Fruit fly (Drosophila melanogaster): Measurements from ENCODE around the gene Lnk.

Gene Lnk

dm6 chr3R:25884301-25884700, 4.0 kb upstream of the Lnk start (continued):
- TF ChIP-seq Gug (GFP tag; IDR thresholded peaks at IDR 0.05), result peak; percentile 46; the same call in 1 of the 2 replicates
- TF ChIP-seq topi (GFP tag; optimal IDR thresholded peaks at IDR 0.05), result peak; percentile 44
- no peak for TF ChIP-seq CG4318 (GFP tag; optimal IDR thresholded peaks at IDR 0.05)
- no peak for TF ChIP-seq CG11294 (GFP tag; IDR thresholded peaks at IDR 0.05)
- TF ChIP-seq CG3919 (GFP tag; optimal IDR thresholded peaks at IDR 0.05), result no peak
- TF ChIP-seq esn (GFP tag; optimal IDR thresholded peaks at IDR 0.05), result peak; percentile 55
- no peak for TF ChIP-seq vri (GFP tag; optimal IDR thresholded peaks at IDR 0.05)
- peak; percentile 77 for TF ChIP-seq eg (GFP tag; IDR thresholded peaks at IDR 0.05)
- peak; percentile 55 for TF ChIP-seq Met (GFP tag; optimal IDR thresholded peaks at IDR 0.05)
- peak; percentile 34 for TF ChIP-seq OdsH (GFP tag; optimal IDR thresholded peaks at IDR 0.05)
- TF ChIP-seq CG6808 (GFP tag; optimal IDR thresholded peaks at IDR 0.05), result no peak
- no peak for TF ChIP-seq Blimp-1 (GFP tag; optimal IDR thresholded peaks at IDR 0.05)
- peak; percentile 82 for TF ChIP-seq CG15336 (GFP tag; IDR thresholded peaks at IDR 0.05)
- TF ChIP-seq CG9139 (GFP tag; optimal IDR thresholded peaks at IDR 0.05), result no peak
- TF ChIP-seq Hr4 (GFP tag; optimal IDR thresholded peaks at IDR 0.05), result peak; percentile 50
- TF ChIP-seq net (GFP tag; optimal IDR thresholded peaks at IDR 0.05), result peak; percentile 56
- TF ChIP-seq CG6792 (GFP tag; optimal IDR thresholded peaks at IDR 0.05), result peak; percentile 21
- no peak for TF ChIP-seq dsx (GFP tag; optimal IDR thresholded peaks at IDR 0.05; ENCODE audit: poor library complexity, severe bottlenecking)
- peak; percentile 39 for TF ChIP-seq Smox (GFP tag; optimal IDR thresholded peaks at IDR 0.05)
- TF ChIP-seq CG10669 (GFP tag; optimal IDR thresholded peaks at IDR 0.05), result peak; percentile 15
- TF ChIP-seq CG8119 (GFP tag; IDR thresholded peaks at IDR 0.05), result peak; percentile 79
- peak; percentile 54 for TF ChIP-seq achi (GFP tag; optimal IDR thresholded peaks at IDR 0.05)
- peak; percentile 25 for TF ChIP-seq CG11762 (GFP tag; optimal IDR thresholded peaks at IDR 0.05; ENCODE audit: insufficient read depth)
- peak; percentile 26 for TF ChIP-seq CG3032 (tag; optimal IDR thresholded peaks at IDR 0.05)
- no peak for TF ChIP-seq CG11902 (GFP tag; optimal IDR thresholded peaks at IDR 0.05)

dm6 chr3R:25885136-25885535, 3.2 kb upstream of the Lnk start:
- TF ChIP-seq eg (GFP tag; IDR thresholded peaks at IDR 0.05), result no peak
- TF ChIP-seq Met (GFP tag; optimal IDR thresholded peaks at IDR 0.05), result no peak
- no peak for TF ChIP-seq Smox (GFP tag; optimal IDR thresholded peaks at IDR 0.05)
- TF ChIP-seq OdsH (GFP tag; optimal IDR thresholded peaks at IDR 0.05), result no peak
- TF ChIP-seq fkh (GFP tag; optimal IDR thresholded peaks at IDR 0.05), result peak; percentile 55
- TF ChIP-seq cyc (GFP tag; optimal IDR thresholded peaks at IDR 0.05), result no peak
- no peak for TF ChIP-seq net (GFP tag; optimal IDR thresholded peaks at IDR 0.05)
- TF ChIP-seq vri (GFP tag; optimal IDR thresholded peaks at IDR 0.05), result peak; percentile 81

- no peak for TF ChIP-seq CG10631 (GFP tag; optimal IDR thresholded peaks at IDR 0.05)
- TF ChIP-seq Sox102F (GFP tag; optimal IDR thresholded peaks at IDR 0.05), result no peak
- no peak for TF ChIP-seq fd59A (GFP tag; optimal IDR thresholded peaks at IDR 0.05)
- TF ChIP-seq CG6808 (GFP tag; optimal IDR thresholded peaks at IDR 0.05), result no peak
- no peak for TF ChIP-seq Ets21C (GFP tag; optimal IDR thresholded peaks at IDR 0.05)
- TF ChIP-seq ss (GFP tag; optimal IDR thresholded peaks at IDR 0.05), result no peak
- TF ChIP-seq achi (GFP tag; optimal IDR thresholded peaks at IDR 0.05), result no peak
Observed at dm6 chr3R:25893272-25893671, 4.9 kb downstream of the Lnk start, which contains the start of gene CG5913. CG5913 (plus strand) TSS chr3R:25893495.

- TF ChIP-seq dac (GFP tag; optimal IDR thresholded peaks at IDR 0.05) (no peak), Sox14 (GFP tag; optimal IDR thresholded peaks at IDR 0.05) (no peak), Hr39 (GFP tag; optimal IDR thresholded peaks at IDR 0.05) (no peak), CG8119 (GFP tag; IDR thresholded peaks at IDR 0.05) (no peak), CG3032 (tag; optimal IDR thresholded peaks at IDR 0.05) (no peak), CG10631 (GFP tag; optimal IDR thresholded peaks at IDR 0.05) (no peak), Eip75B (GFP tag; optimal IDR thresholded peaks at IDR 0.05) (no peak), CG3919 (GFP tag; optimal IDR thresholded peaks at IDR 0.05) (no peak), CG9139 (GFP tag; optimal IDR thresholded peaks at IDR 0.05) (no peak), CG6808 (GFP tag; optimal IDR thresholded peaks at IDR 0.05) (no peak), Met (GFP tag; optimal IDR thresholded peaks at IDR 0.05) (no peak), fd59A (GFP tag; optimal IDR thresholded peaks at IDR 0.05) (no peak), Ets96B (tag; optimal IDR thresholded peaks at IDR 0.05) (no peak), net (GFP tag; optimal IDR thresholded peaks at IDR 0.05) (no peak), fd85E (GFP tag; optimal IDR thresholded peaks at IDR 0.05) (no peak), CG15336 (GFP tag; IDR thresholded peaks at IDR 0.05) (no peak), Hr38 (GFP tag; optimal IDR thresholded peaks at IDR 0.05) (no peak), pdm3 (GFP tag; optimal IDR thresholded peaks at IDR 0.05) (no peak), Blimp-1 (GFP tag; optimal IDR thresholded peaks at IDR 0.05) (no peak), dsx (GFP tag; optimal IDR thresholded peaks at IDR 0.05; ENCODE audit: poor library complexity, severe bottlenecking) (no peak)
Observed at dm6 chr3R:25895522-25895921, 7.2 kb downstream of the Lnk start, which contains the start of gene Sodq. Sodq (plus strand) TSS chr3R:25895822.
